Worm (Caenorhabditis elegans) whole organism, mixed stage, embryonic: Measurements from ENCODE around the gene fzy-1.

Experiments
- M03D4.4 ChIP-seq: sonication (generic microtip); optimal IDR thresholded peaks from 2 replicates; lab custom pipeline; 2017; ENCODE audit warnings: mild to moderate bottlenecking, missing genetic modification characterization, missing compliant biosample characterization
- bed-3 ChIP-seq: fragments of 200-800 bp; sonication (Bioruptor generic); optimal IDR thresholded peaks from 3 replicates; lab custom pipeline; 2018; ENCODE audit warnings: mild to moderate bottlenecking, missing genetic modification characterization, moderate library complexity, missing compliant biosample characterization
- ceh-39 ChIP-seq: fragments of 150-350 bp; optimal IDR thresholded peaks from 2 replicates; lab custom pipeline; 2014; ENCODE audit warnings: missing biosample characterization, missing genetic modification characterization
- ceh-83 ChIP-seq: fragments of 200-800 bp; sonication (Bioruptor generic); optimal IDR thresholded peaks from 2 replicates; lab custom pipeline; 2018; ENCODE audit warnings: mild to moderate bottlenecking, missing genetic modification characterization, missing compliant biosample characterization
- ces-1 ChIP-seq: fragments of 150-350 bp; optimal IDR thresholded peaks from 2 replicates; lab custom pipeline; 2014; ENCODE audit warnings: missing biosample characterization, missing genetic modification reagents, missing genetic modification characterization
- cnd-1 ChIP-seq: fragments of 200-800 bp; sonication (Bioruptor generic); optimal IDR thresholded peaks from 2 replicates; lab custom pipeline; 2018; ENCODE audit warnings: mild to moderate bottlenecking, missing genetic modification characterization, missing compliant biosample characterization
- drap-1 ChIP-seq: fragments of 200-800 bp; sonication (Bioruptor generic); optimal IDR thresholded peaks from 3 replicates; lab custom pipeline; 2018; ENCODE audit warnings: mild to moderate bottlenecking, missing genetic modification characterization, missing compliant biosample characterization
- elt-1 ChIP-seq: sonication (generic microtip); optimal IDR thresholded peaks from 2 replicates; lab custom pipeline; 2017; ENCODE audit warnings: missing genetic modification characterization, mild to moderate bottlenecking, missing compliant biosample characterization, antibody characterized with exemption, moderate library complexity, borderline replicate concordance; ENCODE audit not compliant: insufficient read depth
- elt-3 ChIP-seq: fragments of 150-350 bp; optimal IDR thresholded peaks from 2 replicates; lab custom pipeline; 2014; ENCODE audit warnings: missing biosample characterization, missing genetic modification characterization
- flh-1 ChIP-seq: fragments of 200-800 bp; sonication (Bioruptor generic); optimal IDR thresholded peaks from 2 replicates; lab custom pipeline; 2018; ENCODE audit warnings: mild to moderate bottlenecking, missing genetic modification characterization, moderate library complexity, missing compliant biosample characterization
- ham-2 ChIP-seq: fragments of 200-800 bp; sonication (Bioruptor generic); optimal IDR thresholded peaks from 2 replicates; lab custom pipeline; 2018; ENCODE audit warnings: mild to moderate bottlenecking, missing genetic modification characterization, missing compliant biosample characterization
- hlh-1 ChIP-seq: fragments of 150-350 bp; optimal IDR thresholded peaks from 2 replicates; lab custom pipeline; 2014; ENCODE audit warnings: missing biosample characterization, missing genetic modification reagents, missing genetic modification characterization
- lin-13 ChIP-seq: fragments of 150-350 bp; optimal IDR thresholded peaks from 2 replicates; lab custom pipeline; 2014; ENCODE audit warnings: missing biosample characterization, missing genetic modification characterization
- lin-32 ChIP-seq: fragments of 200-800 bp; sonication (Bioruptor generic); optimal IDR thresholded peaks from 2 replicates; lab custom pipeline; 2018; ENCODE audit warnings: mild to moderate bottlenecking, missing genetic modification characterization, missing compliant biosample characterization
- lsy-2 ChIP-seq: fragments of 150-350 bp; optimal IDR thresholded peaks from 2 replicates; lab custom pipeline; 2014; ENCODE audit warnings: missing biosample characterization, missing genetic modification characterization
- mep-1 ChIP-seq: fragments of 150-350 bp; optimal IDR thresholded peaks from 2 replicates; lab custom pipeline; 2017; ENCODE audit warnings: missing biosample characterization, missing genetic modification reagents, missing genetic modification characterization, inconsistent platforms
- mls-2 ChIP-seq: sonication (generic microtip); optimal IDR thresholded peaks from 2 replicates; lab custom pipeline; 2016; ENCODE audit warnings: mild to moderate bottlenecking, missing genetic modification characterization, moderate library complexity, missing compliant biosample characterization
- nhr-12 ChIP-seq: fragments of 150-350 bp; optimal IDR thresholded peaks from 2 replicates; lab custom pipeline; 2014; ENCODE audit warnings: missing biosample characterization, missing genetic modification characterization
- nhr-237 ChIP-seq: fragments of 150-350 bp; optimal IDR thresholded peaks from 2 replicates; lab custom pipeline; 2014; ENCODE audit warnings: missing biosample characterization, missing genetic modification characterization
- nhr-28 ChIP-seq: fragments of 150-350 bp; optimal IDR thresholded peaks from 2 replicates; lab custom pipeline; 2014; ENCODE audit warnings: missing biosample characterization, missing genetic modification characterization
- nhr-76 ChIP-seq: sonication (generic microtip); optimal IDR thresholded peaks from 2 replicates; lab custom pipeline; 2017; ENCODE audit warnings: missing biosample characterization, missing genetic modification characterization
- sem-2 ChIP-seq: fragments of 200-800 bp; sonication (Bioruptor generic); optimal IDR thresholded peaks from 2 replicates; lab custom pipeline; 2018; ENCODE audit warnings: mild to moderate bottlenecking, missing genetic modification characterization, missing compliant biosample characterization
- snpc-4 ChIP-seq: fragments of 150-350 bp; optimal IDR thresholded peaks from 2 replicates; lab custom pipeline; 2014; ENCODE audit warnings: missing biosample characterization, missing genetic modification characterization
- sptf-1 ChIP-seq: sonication (generic microtip); optimal IDR thresholded peaks from 2 replicates; lab custom pipeline; 2017; ENCODE audit warnings: mild to moderate bottlenecking, missing genetic modification characterization, moderate library complexity, missing compliant biosample characterization
- tbx-8 ChIP-seq: fragments of 200-800 bp; sonication (Bioruptor generic); optimal IDR thresholded peaks from 2 replicates; lab custom pipeline; 2018; ENCODE audit warnings: mild to moderate bottlenecking, missing genetic modification characterization, moderate library complexity, missing compliant biosample characterization
- unc-120 ChIP-seq: sonication (generic microtip); optimal IDR thresholded peaks from 2 replicates; lab custom pipeline; 2017; ENCODE audit warnings: missing genetic modification characterization, missing compliant biosample characterization; ENCODE audit not compliant: poor library complexity, severe bottlenecking
- unc-39 ChIP-seq: fragments of 150-350 bp; optimal IDR thresholded peaks from 2 replicates; lab custom pipeline; 2014; ENCODE audit warnings: missing biosample characterization, missing genetic modification characterization
- unc-62 ChIP-seq: fragments of 150-350 bp; optimal IDR thresholded peaks from 2 replicates; lab custom pipeline; 2014; ENCODE audit warnings: missing biosample characterization, missing genetic modification reagents, missing genetic modification characterization
- zip-8 ChIP-seq: fragments of 150-350 bp; optimal IDR thresholded peaks from 2 replicates; lab custom pipeline; 2014; ENCODE audit warnings: missing biosample characterization, missing genetic modification characterization

Gene fzy-1

DNA sequence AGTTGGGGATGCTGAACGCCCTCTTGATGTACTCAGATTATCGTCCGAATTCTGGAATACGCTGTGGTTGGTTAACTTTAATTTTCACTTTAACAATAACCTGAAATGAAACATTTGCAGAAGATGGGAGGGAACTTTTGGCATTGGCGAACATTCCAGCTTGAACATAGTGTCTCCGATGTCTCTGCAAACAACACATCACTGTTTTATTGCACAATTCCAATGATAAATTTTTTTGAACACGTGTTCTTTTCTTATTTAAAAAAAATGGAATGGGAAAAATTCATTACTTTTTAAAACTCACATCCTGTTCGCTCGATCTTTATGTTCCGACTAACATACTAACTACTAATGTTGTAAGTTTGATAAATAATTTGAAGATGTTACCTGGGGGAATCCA, at the start of gene fzy-1:
Gene fzy-1, plus strand, starts transcription at position 301 of the 400 bp plus-strand sequence.
- TF ChIP-seq ceh-83 (no peak), drap-1 (GFP tag; lab: Kevin White, UChicago) (no peak), elt-1 (tag; lab: Kevin White, UChicago) (no peak), lin-32 (GFP tag; lab: Kevin White, UChicago) (no peak), tbx-8 (no peak), unc-39 (tag; lab: Kevin White, UChicago) (no peak), ceh-39 (tag; lab: Kevin White, UChicago) (no peak), ham-2 (GFP tag; lab: Kevin White, UChicago) (no peak), flh-1 (no peak), unc-120 (no peak), nhr-12 (tag; lab: Kevin White, UChicago) (no peak), mls-2 (no peak), bed-3 (GFP tag; lab: Kevin White, UChicago) (no peak), mep-1 (tag; lab: Kevin White, UChicago) (no peak), lsy-2 (tag; lab: Kevin White, UChicago) (no peak), snpc-4 (tag; lab: Kevin White, UChicago) (no peak)

DNA sequence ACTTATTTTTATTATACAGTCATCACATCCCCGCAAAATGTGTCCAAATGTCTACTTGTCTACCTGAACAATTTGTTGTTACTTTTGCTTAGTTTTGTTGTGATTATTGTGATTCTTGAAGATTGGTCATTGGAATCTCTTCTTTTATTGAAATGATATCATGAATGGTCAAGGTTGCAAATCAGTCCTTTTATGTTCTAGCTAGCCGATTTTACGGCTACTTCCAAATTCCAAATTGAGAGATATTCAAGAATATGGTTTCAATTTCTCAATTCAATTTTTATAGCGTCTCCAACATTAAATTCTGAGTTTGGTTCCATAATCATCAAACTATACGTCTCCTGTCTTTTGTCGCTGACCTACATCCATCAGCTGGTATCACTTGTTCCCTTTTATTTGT, 49.3 kb upstream of the fzy-1 start:
- no peak for TF ChIP-seq lsy-2 (tag; lab: Kevin White, UChicago)
- TF ChIP-seq unc-39 (tag; lab: Kevin White, UChicago): no peak
- no peak for TF ChIP-seq sem-2
- TF ChIP-seq ceh-83: no peak
- no peak for TF ChIP-seq lin-13 (tag; lab: Kevin White, UChicago)
- TF ChIP-seq nhr-28 (tag; lab: Kevin White, UChicago): no peak
- no peak for TF ChIP-seq zip-8
- TF ChIP-seq lin-32 (GFP tag; lab: Kevin White, UChicago): no peak
- no peak for TF ChIP-seq unc-120
- no peak for TF ChIP-seq nhr-237 (tag; lab: Kevin White, UChicago)
- no peak for TF ChIP-seq tbx-8
- TF ChIP-seq elt-3: no peak
- TF ChIP-seq sptf-1 (tag; lab: Kevin White, UChicago): no peak
- TF ChIP-seq nhr-76 (tag; lab: Kevin White, UChicago): no peak
- no peak for TF ChIP-seq M03D4.4
- no peak for TF ChIP-seq ham-2 (GFP tag; lab: Kevin White, UChicago)
- TF ChIP-seq elt-1 (tag; lab: Kevin White, UChicago): no peak
- TF ChIP-seq, all 35 proteins: peak for 0

- TF ChIP-seq ces-1 (GFP tag; lab: Kevin White, UChicago) (no peak), lsy-2 (tag; lab: Kevin White, UChicago) (no peak)
- TF ChIP-seq, all 35 proteins: peak for 0
Measured at ce11 chrII:5453547-5453946, 47.0 kb upstream of the fzy-1 start, which contains the start of gene dhs-5. TSS of gene dhs-5 (plus strand) at chrII:5453847.

ce11 chrII:5455650-5456355, 44.8 kb upstream of the fzy-1 start, which contains the start of gene daz-1:
TSS of gene daz-1 (plus strand) at chrII:5456305.
- TF ChIP-seq unc-120 (no peak), nhr-12 (tag; lab: Kevin White, UChicago) (no peak), ham-2 (GFP tag; lab: Kevin White, UChicago) (no peak), hlh-1 (tag; lab: Kevin White, UChicago) (no peak), zip-8 (no peak), sptf-1 (tag; lab: Kevin White, UChicago) (no peak), lsy-2 (tag; lab: Kevin White, UChicago) (no peak), lin-13 (tag; lab: Kevin White, UChicago) (no peak), nhr-76 (tag; lab: Kevin White, UChicago) (no peak), unc-39 (tag; lab: Kevin White, UChicago) (no peak), elt-1 (tag; lab: Kevin White, UChicago) (no peak), unc-62 (GFP tag; lab: Kevin White, UChicago) (no peak), nhr-28 (tag; lab: Kevin White, UChicago) (no peak), M03D4.4 (no peak), tbx-8 (no peak), ceh-39 (tag; lab: Kevin White, UChicago) (no peak), flh-1 (no peak), mls-2 (no peak), sem-2 (no peak), cnd-1 (no peak)
